Fruit fly (Drosophila melanogaster) whole organism, embryonic: ENCODE results near the gene Gclm.

Experiments used
- ATbp ChIP-seq: fragments of 200-800 bp; sonication (Bioruptor generic); optimal IDR thresholded peaks from 2 replicates; lab custom pipeline; 2017; ENCODE audit warnings: missing biosample characterization, mild to moderate bottlenecking, missing genetic modification characterization, missing genetic modification reagents
- Ada2b ChIP-seq: fragments of 200-800 bp; sonication (Bioruptor generic); IDR thresholded peaks from 2 replicates; pipeline ENCODE4 v1.3.6; 2022; ENCODE audit warnings: missing biosample characterization, missing genetic modification characterization
- BtbVII ChIP-seq: fragments of 200-800 bp; sonication (Bioruptor generic); optimal IDR thresholded peaks from 3 replicates; lab custom pipeline; 2017; ENCODE audit warnings: missing biosample characterization, mild to moderate bottlenecking, missing genetic modification characterization
- CG10321 ChIP-seq: fragments of 200-800 bp; sonication (Bioruptor generic); IDR thresholded peaks from 2 replicates; pipeline ENCODE4 v1.3.6; 2022; ENCODE audit warnings: missing biosample characterization, missing genetic modification characterization
- CG11504 ChIP-seq: fragments of 200-800 bp; sonication (Bioruptor generic); optimal IDR thresholded peaks from 3 replicates; lab custom pipeline; 2019; ENCODE audit warnings: missing biosample characterization, mild to moderate bottlenecking, missing genetic modification characterization, moderate library complexity
- CG14710 ChIP-seq: fragments of 200-800 bp; sonication (Bioruptor generic); optimal IDR thresholded peaks from 3 replicates; lab custom pipeline; 2019; ENCODE audit warnings: missing biosample characterization, mild to moderate bottlenecking, missing genetic modification characterization, moderate library complexity
- CG1602 ChIP-seq: fragments of 200-800 bp; sonication (Bioruptor generic); optimal IDR thresholded peaks from 3 replicates; lab custom pipeline; 2016; ENCODE audit warnings: missing biosample characterization, missing genetic modification characterization
- CG16813 ChIP-seq: fragments of 200-800 bp; sonication (Bioruptor generic); IDR thresholded peaks from 3 replicates; pipeline ENCODE4 v1.3.6; 2022; ENCODE audit warnings: missing biosample characterization, missing genetic modification characterization; ENCODE audit not compliant: partially characterized antibody
- CG17328 ChIP-seq: fragments of 200-800 bp; sonication (Bioruptor generic); IDR thresholded peaks from 2 replicates; pipeline ENCODE4 v1.3.6; 2022; ENCODE audit warnings: missing biosample characterization, missing genetic modification characterization
- CG17612 ChIP-seq: fragments of 200-800 bp; sonication (Bioruptor generic); IDR thresholded peaks from 2 replicates; pipeline ENCODE4 v1.3.6; 2022; ENCODE audit warnings: missing biosample characterization, missing genetic modification characterization
- CG17802 ChIP-seq: fragments of 200-800 bp; sonication (Bioruptor generic); optimal IDR thresholded peaks from 2 replicates; lab custom pipeline; 2018; ENCODE audit warnings: missing biosample characterization, mild to moderate bottlenecking, missing genetic modification characterization, moderate library complexity
- CG4820 ChIP-seq: fragments of 200-800 bp; sonication (Bioruptor generic); optimal IDR thresholded peaks from 3 replicates; lab custom pipeline; 2016; ENCODE audit warnings: missing biosample characterization, missing genetic modification characterization
- CG5180 ChIP-seq: fragments of 200-800 bp; sonication (Bioruptor generic); optimal IDR thresholded peaks from 3 replicates; lab custom pipeline; 2017; ENCODE audit warnings: missing biosample characterization, missing genetic modification characterization, mild to moderate bottlenecking, moderate library complexity, missing genetic modification reagents
- CG5245 ChIP-seq: fragments of 200-800 bp; sonication (Bioruptor generic); optimal IDR thresholded peaks from 3 replicates; lab custom pipeline; 2016; ENCODE audit warnings: missing biosample characterization, missing genetic modification characterization
- CG6272 ChIP-seq: fragments of 200-800 bp; sonication (Bioruptor generic); IDR thresholded peaks from 2 replicates; pipeline ENCODE4 v1.3.6; 2022; ENCODE audit warnings: missing biosample characterization, missing genetic modification characterization
- CG7271 ChIP-seq: fragments of 200-800 bp; sonication (Bioruptor generic); optimal IDR thresholded peaks from 2 replicates; lab custom pipeline; 2018; ENCODE audit warnings: missing biosample characterization, mild to moderate bottlenecking, missing genetic modification characterization, moderate library complexity
- CG7839 ChIP-seq: fragments of 200-800 bp; sonication (Bioruptor generic); optimal IDR thresholded peaks from 3 replicates; lab custom pipeline; 2018; ENCODE audit warnings: missing biosample characterization, mild to moderate bottlenecking, missing genetic modification characterization, moderate library complexity
- CG8290 ChIP-seq, 3 experiments: fragments of 200-800 bp; sonication (Bioruptor generic); optimal IDR thresholded peaks; 2 replicates each; lab custom pipeline; 2016 to 2019; ENCODE audit warnings: missing biosample characterization in 3 of 3, missing genetic modification characterization in 3 of 3, mild to moderate bottlenecking in 2 of 3, moderate library complexity in 1 of 3
- CG9215 ChIP-seq: fragments of 200-800 bp; sonication (Bioruptor generic); IDR thresholded peaks from 2 replicates; pipeline ENCODE4 v1.3.6; 2022; ENCODE audit warnings: missing biosample characterization, missing genetic modification characterization
- CG9609 ChIP-seq: fragments of 200-800 bp; sonication (Bioruptor generic); optimal IDR thresholded peaks from 3 replicates; lab custom pipeline; 2016; ENCODE audit warnings: missing biosample characterization, missing genetic modification characterization
- CG9876 ChIP-seq: fragments of 200-800 bp; sonication (Bioruptor generic); optimal IDR thresholded peaks from 2 replicates; lab custom pipeline; 2016; ENCODE audit warnings: missing biosample characterization, missing genetic modification characterization
- CoRest ChIP-seq: fragments of 200-800 bp; sonication (Bioruptor generic); optimal IDR thresholded peaks from 3 replicates; lab custom pipeline; 2018; ENCODE audit warnings: missing biosample characterization, mild to moderate bottlenecking, missing genetic modification characterization, moderate library complexity
- D ChIP-seq, 2 experiments: fragments of 200-800 bp in 1 of 2; fragments of >200 bp in 1 of 2; sonication (Bioruptor generic) in 1 of 2; optimal IDR thresholded peaks; 2 replicates in 1 of 2; 3 replicates in 1 of 2; lab custom pipeline; 2017; ENCODE audit warnings: mild to moderate bottlenecking in 1 of 2, missing biosample characterization in 1 of 2, missing genetic modification characterization in 1 of 2, missing genetic modification reagents in 1 of 2
- Dbx ChIP-seq: fragments of 200-800 bp; sonication (Bioruptor generic); IDR thresholded peaks from 3 replicates; pipeline ENCODE4 v1.3.6; 2022; ENCODE audit warnings: missing biosample characterization, missing genetic modification characterization
- GATAe ChIP-seq: fragments of 200-800 bp; sonication (Bioruptor generic); conservative IDR thresholded peaks from 2 replicates; pipeline ENCODE4 v1.3.6; 2022; ENCODE audit warnings: missing biosample characterization, missing genetic modification characterization
- Hmr ChIP-seq: fragments of 200-800 bp; sonication (Bioruptor generic); optimal IDR thresholded peaks from 3 replicates; lab custom pipeline; 2017; ENCODE audit warnings: mild to moderate bottlenecking, missing biosample characterization, missing genetic modification reagents, missing genetic modification characterization
- Jarid2 ChIP-seq: fragments of 200-800 bp; sonication (Bioruptor generic); optimal IDR thresholded peaks from 3 replicates; lab custom pipeline; 2017; ENCODE audit warnings: mild to moderate bottlenecking, missing biosample characterization, missing genetic modification reagents, missing genetic modification characterization
- Mad ChIP-seq: fragments of 200-800 bp; sonication (Bioruptor generic); optimal IDR thresholded peaks from 2 replicates; lab custom pipeline; 2016; ENCODE audit warnings: missing biosample characterization, missing genetic modification characterization
- Myb ChIP-seq: fragments of 200-800 bp; sonication (Bioruptor generic); optimal IDR thresholded peaks from 2 replicates; lab custom pipeline; 2016; ENCODE audit warnings: missing biosample characterization, missing genetic modification characterization
- Optix ChIP-seq: fragments of 200-800 bp; sonication (Bioruptor generic); IDR thresholded peaks from 3 replicates; pipeline ENCODE4 v1.3.6; 2022; ENCODE audit warnings: missing biosample characterization, missing genetic modification characterization
- Side ChIP-seq: fragments of 200-800 bp; sonication (Bioruptor generic); optimal IDR thresholded peaks from 2 replicates; lab custom pipeline; 2016; ENCODE audit warnings: missing biosample characterization, missing genetic modification characterization
- Xrp1 ChIP-seq: fragments of 200-800 bp; sonication (Bioruptor generic); IDR thresholded peaks from 2 replicates; pipeline ENCODE4 v1.3.6; 2022; ENCODE audit warnings: missing biosample characterization, missing genetic modification characterization
- aop ChIP-seq: fragments of 200-800 bp; sonication (Bioruptor generic); IDR thresholded peaks from 2 replicates; pipeline ENCODE4 v1.3.6; 2022; ENCODE audit warnings: missing biosample characterization, missing genetic modification characterization
- ap ChIP-seq: fragments of 200-800 bp; sonication (Bioruptor generic); IDR thresholded peaks from 2 replicates; pipeline ENCODE4 v1.3.6; 2022; ENCODE audit warnings: missing biosample characterization, missing genetic modification characterization
- croc ChIP-seq: fragments of 200-800 bp; sonication (Bioruptor generic); conservative IDR thresholded peaks from 3 replicates; pipeline ENCODE4 v1.3.6; 2022; ENCODE audit warnings: missing biosample characterization, missing genetic modification characterization
- dpn ChIP-seq, 2 experiments: fragments of 200-800 bp; sonication (Bioruptor generic); optimal IDR thresholded peaks; 3 replicates each; lab custom pipeline; 2016; ENCODE audit warnings: missing biosample characterization in 2 of 2, missing genetic modification characterization in 2 of 2
- eve ChIP-seq, 2 experiments: fragments of >200 bp; optimal IDR thresholded peaks; 2 replicates each; lab custom pipeline; 2017; ENCODE audit warnings: missing biosample characterization in 2 of 2, missing genetic modification characterization in 2 of 2
- ewg ChIP-seq: fragments of 200-800 bp; sonication (Bioruptor generic); optimal IDR thresholded peaks from 3 replicates; lab custom pipeline; 2017; ENCODE audit warnings: mild to moderate bottlenecking, missing biosample characterization, missing genetic modification reagents, missing genetic modification characterization
- jigr1 ChIP-seq: fragments of 200-800 bp; sonication (Bioruptor generic); IDR thresholded peaks from 3 replicates; pipeline ENCODE4 v1.3.6; 2022; ENCODE audit warnings: missing biosample characterization, missing genetic modification characterization
- jumu ChIP-seq: fragments of 200-800 bp; sonication (Bioruptor generic); optimal IDR thresholded peaks from 3 replicates; lab custom pipeline; 2016; ENCODE audit warnings: missing biosample characterization, missing genetic modification characterization
- knrl ChIP-seq: fragments of 200-800 bp; sonication (Bioruptor generic); IDR thresholded peaks from 3 replicates; pipeline ENCODE4 v1.3.6; 2022; ENCODE audit warnings: missing biosample characterization, missing genetic modification characterization; ENCODE audit not compliant: partially characterized antibody
- lmd ChIP-seq: fragments of 200-800 bp; sonication (Bioruptor generic); IDR thresholded peaks from 2 replicates; pipeline ENCODE4 v1.3.6; 2022; ENCODE audit warnings: missing biosample characterization, missing genetic modification characterization
- mld ChIP-seq: fragments of 200-800 bp; sonication (Bioruptor generic); IDR thresholded peaks from 3 replicates; pipeline ENCODE4 v1.3.6; 2022; ENCODE audit warnings: missing biosample characterization, missing genetic modification characterization; ENCODE audit not compliant: partially characterized antibody
- nmo ChIP-seq: fragments of 200-800 bp; sonication (Bioruptor generic); optimal IDR thresholded peaks from 2 replicates; lab custom pipeline; 2018; ENCODE audit warnings: missing biosample characterization, mild to moderate bottlenecking, missing genetic modification characterization, moderate library complexity
- oc ChIP-seq: fragments of 200-800 bp; sonication (Bioruptor generic); optimal IDR thresholded peaks from 2 replicates; lab custom pipeline; 2018; ENCODE audit warnings: missing biosample characterization, mild to moderate bottlenecking, missing genetic modification characterization, moderate library complexity
- slbo ChIP-seq: fragments of 200-800 bp; sonication (Bioruptor generic); IDR thresholded peaks from 2 replicates; pipeline ENCODE4 v1.3.6; 2022; ENCODE audit warnings: missing biosample characterization, missing genetic modification characterization
- slp2 ChIP-seq: fragments of 200-800 bp; sonication (Bioruptor generic); optimal IDR thresholded peaks from 2 replicates; lab custom pipeline; 2016; ENCODE audit warnings: missing biosample characterization, missing genetic modification characterization
- unpg ChIP-seq: fragments of 200-800 bp; sonication (Bioruptor generic); optimal IDR thresholded peaks from 3 replicates; lab custom pipeline; 2018; ENCODE audit warnings: missing biosample characterization, mild to moderate bottlenecking, missing genetic modification characterization, moderate library complexity
- zen ChIP-seq: fragments of 200-800 bp; sonication (Bioruptor generic); optimal IDR thresholded peaks from 3 replicates; lab custom pipeline; 2018; ENCODE audit warnings: missing biosample characterization, mild to moderate bottlenecking, missing genetic modification characterization, moderate library complexity

The Gclm gene

dm6 chr3R:22664274-22664673 is 22.0 kb downstream of the Gclm start (continued):
- TF ChIP-seq CG5245 (GFP tag; lab: Kevin White, UChicago) = peak; percentile 51
- no peak for TF ChIP-seq CG7271 (tag; lab: Kevin White, UChicago)
- TF ChIP-seq CoRest (tag; lab: Kevin White, UChicago) = peak; percentile 19
- no peak for TF ChIP-seq mld
- no peak for TF ChIP-seq GATAe (GFP tag; lab: Robert Waterston, UW)
- peak; percentile 59 for TF ChIP-seq unpg (GFP tag; lab: Kevin White, UChicago)
- no peak for TF ChIP-seq Jarid2 (GFP tag; lab: Kevin White, UChicago)
- no peak for TF ChIP-seq CG8290 (GFP tag; optimal IDR thresholded peaks at IDR 0.05; lab: Kevin White, UChicago)
- peak in 1 of 2 experiments; percentile 33 for TF ChIP-seq CG8290 (tag; optimal IDR thresholded peaks at IDR 0.05; lab: Kevin White, UChicago)
- peak; percentile 76 for TF ChIP-seq slbo (GFP tag; lab: Robert Waterston, UW)
- TF ChIP-seq CG17612 = no peak
- TF ChIP-seq croc (GFP tag; lab: Robert Waterston, UW) = peak; percentile 20; the same call in 2 of the 3 replicates
- TF ChIP-seq CG16813 (GFP tag; lab: Robert Waterston, UW) = no peak
- TF ChIP-seq D (optimal IDR thresholded peaks at IDR 0.05; lab: Kevin White, UChicago) = no peak
- peak; percentile 29 for TF ChIP-seq D (GFP tag; optimal IDR thresholded peaks at IDR 0.05; lab: Kevin White, UChicago)
- TF ChIP-seq Side (GFP tag; lab: Kevin White, UChicago) = peak; percentile 15
- TF ChIP-seq CG11504 (tag; lab: Kevin White, UChicago) = peak; percentile 65
- TF ChIP-seq zen (tag; lab: Kevin White, UChicago) = no peak
- peak; percentile 17 for TF ChIP-seq jumu (GFP tag; lab: Kevin White, UChicago)
- peak; percentile 37; the same call in 1 of the 2 replicates for TF ChIP-seq Xrp1
- no peak for TF ChIP-seq CG10321
- TF ChIP-seq CG4820 = peak; percentile 33
- TF ChIP-seq CG17802 (tag; lab: Kevin White, UChicago) = no peak
- TF ChIP-seq CG9876 (GFP tag; lab: Kevin White, UChicago) = peak; percentile 34
- 0 out of 3 replicates have a peak, but pooled peaks have one; percentile 31 for TF ChIP-seq jigr1 (GFP tag; lab: Robert Waterston, UW)
- TF ChIP-seq aop (GFP tag; lab: Robert Waterston, UW) = no peak
- TF ChIP-seq CG9609 (GFP tag; lab: Kevin White, UChicago) = no peak
- peak; percentile 63 for TF ChIP-seq oc
- no peak for TF ChIP-seq CG5180 (GFP tag; lab: Kevin White, UChicago)
- TF ChIP-seq eve (GFP tag; optimal IDR thresholded peaks at IDR 0.05; lab: Kevin White, UChicago) = peak in 1 of 2 experiments; percentile 5
- TF ChIP-seq Mad (GFP tag; lab: Kevin White, UChicago) = no peak
- TF ChIP-seq CG14710 (tag; lab: Kevin White, UChicago) = peak; percentile 0
- TF ChIP-seq ap (GFP tag; lab: Robert Waterston, UW) = peak; percentile 38; the same call in 1 of the 2 replicates
- peak; percentile 66 for TF ChIP-seq ATbp (GFP tag; lab: Kevin White, UChicago)
- no peak for TF ChIP-seq BtbVII (GFP tag; lab: Kevin White, UChicago)
- TF ChIP-seq ewg (GFP tag; lab: Kevin White, UChicago) = peak; percentile 43
- TF ChIP-seq knrl = no peak
- TF ChIP-seq Myb (GFP tag; lab: Kevin White, UChicago) = peak; percentile 12
- TF ChIP-seq Hmr (GFP tag; lab: Kevin White, UChicago) = peak; percentile 14
- TF ChIP-seq Ada2b (GFP tag; lab: Robert Waterston, UW) = peak; percentile 70
- 0 out of 2 replicates have a peak, but pooled peaks have one; percentile 9 for TF ChIP-seq CG6272 (GFP tag; lab: Robert Waterston, UW)
- peak; percentile 77 for TF ChIP-seq Optix (GFP tag; lab: Robert Waterston, UW)
- TF ChIP-seq Dbx (GFP tag; lab: Robert Waterston, UW) = peak; percentile 46; the same call in 1 of the 3 replicates
- peak; percentile 59 for TF ChIP-seq nmo (GFP tag; lab: Kevin White, UChicago)
- TF ChIP-seq lmd = peak; percentile 55
- peak; percentile 21 for TF ChIP-seq CG1602
- peak in 1 of 2 experiments; percentile 61 for TF ChIP-seq dpn (GFP tag; optimal IDR thresholded peaks at IDR 0.05; lab: Kevin White, UChicago)
- no peak for TF ChIP-seq slp2 (GFP tag; lab: Kevin White, UChicago)
- peak; percentile 54 for TF ChIP-seq CG7839 (tag; lab: Kevin White, UChicago)
- no peak for TF ChIP-seq CG9215 (GFP tag; lab: Robert Waterston, UW)
- TF ChIP-seq CG17328 = peak; percentile 60
